Fruit fly (Drosophila melanogaster): ENCODE results near the gene Nup154.

The Nup154 gene

DNA sequence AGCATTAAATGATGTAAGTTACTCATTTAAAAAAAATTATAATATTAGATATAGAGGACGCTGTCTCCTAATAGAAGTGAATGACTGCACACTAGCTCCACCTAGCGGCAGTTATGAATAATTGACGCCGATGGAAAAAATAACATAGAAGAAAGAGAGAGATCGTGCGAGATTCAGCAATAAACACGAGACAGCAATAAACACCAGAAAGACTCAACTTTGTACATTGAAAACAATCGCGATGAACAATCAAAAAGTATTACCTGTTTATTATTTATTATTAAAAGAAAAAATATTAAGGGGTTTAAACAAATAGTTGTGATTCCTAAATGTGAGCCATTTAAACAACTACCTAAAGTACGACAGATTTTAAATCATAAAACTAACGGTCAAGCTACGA lies 18.5 kb upstream of the Nup154 start (continued):
- TF ChIP-seq pnt (GFP tag; optimal IDR thresholded peaks at IDR 0.05): no peak
- TF ChIP-seq CHES-1-like (GFP tag; optimal IDR thresholded peaks at IDR 0.05): no peak
- TF ChIP-seq NC2β (GFP tag; optimal IDR thresholded peaks at IDR 0.05): no peak
- no peak for TF ChIP-seq CG4617 (GFP tag; optimal IDR thresholded peaks at IDR 0.05; ENCODE audit: borderline replicate concordance)
- no peak for TF ChIP-seq Jarid2 (GFP tag; optimal IDR thresholded peaks at IDR 0.05)
- TF ChIP-seq Sox100B (GFP tag; optimal IDR thresholded peaks at IDR 0.05): peak; percentile 38
- TF ChIP-seq CG1603 (tag; optimal IDR thresholded peaks at IDR 0.05): no peak
- no peak for TF ChIP-seq Rx (GFP tag; IDR thresholded peaks at IDR 0.05)
- no peak for TF ChIP-seq pan (optimal IDR thresholded peaks at IDR 0.05)
- peak in 1 of 2 experiments; percentile 82 for TF ChIP-seq pan (GFP tag; optimal IDR thresholded peaks at IDR 0.05 in 1 of 2, IDR thresholded peaks at IDR 0.05 in 1 of 2)
- peak; percentile 30; the same call in 1 of the 3 replicates for TF ChIP-seq row (GFP tag; IDR thresholded peaks at IDR 0.05)
- no peak for TF ChIP-seq CG2202 (tag; optimal IDR thresholded peaks at IDR 0.05)
- TF ChIP-seq chif (GFP tag; optimal IDR thresholded peaks at IDR 0.05): no peak
- no peak for TF ChIP-seq Sox102F (GFP tag; optimal IDR thresholded peaks at IDR 0.05)
- TF ChIP-seq amos (GFP tag; IDR thresholded peaks at IDR 0.05; ENCODE audit: partially characterized antibody): no peak
- no peak for TF ChIP-seq CG16813 (GFP tag; IDR thresholded peaks at IDR 0.05; ENCODE audit: partially characterized antibody)
- no peak for TF ChIP-seq insv (GFP tag; optimal IDR thresholded peaks at IDR 0.05)
- no peak for TF ChIP-seq CG11723 (GFP tag; optimal IDR thresholded peaks at IDR 0.05)
- 0 out of 2 replicates have a peak, but pooled peaks have one; percentile 28 for TF ChIP-seq vvl (GFP tag; IDR thresholded peaks at IDR 0.05)
- no peak for TF ChIP-seq CG10147 (GFP tag; optimal IDR thresholded peaks at IDR 0.05)
- TF ChIP-seq CG8359 (GFP tag; optimal IDR thresholded peaks at IDR 0.05; ENCODE audit: borderline replicate concordance): no peak
- TF ChIP-seq HLH54F (GFP tag; optimal IDR thresholded peaks at IDR 0.05): no peak
- no peak for TF ChIP-seq slp2 (GFP tag; optimal IDR thresholded peaks at IDR 0.05)
- TF ChIP-seq PHDP (tag; optimal IDR thresholded peaks at IDR 0.05): no peak
- 0 out of 2 replicates have a peak, but pooled peaks have one; percentile 9 for TF ChIP-seq chm (GFP tag; IDR thresholded peaks at IDR 0.05)
- no peak for TF ChIP-seq CG4854 (GFP tag; optimal IDR thresholded peaks at IDR 0.05)
- TF ChIP-seq CG17829 (tag; optimal IDR thresholded peaks at IDR 0.05): peak; percentile 67
- no peak for TF ChIP-seq hb (GFP tag; IDR thresholded peaks at IDR 0.05; ENCODE audit: partially characterized antibody)
- TF ChIP-seq Atf6 (GFP tag; IDR thresholded peaks at IDR 0.05): peak; percentile 26; the same call in 1 of the 2 replicates
- no peak for TF ChIP-seq Tbp (GFP tag; optimal IDR thresholded peaks at IDR 0.05)
- TF ChIP-seq Atf3 (GFP tag; optimal IDR thresholded peaks at IDR 0.05): no peak
- no peak for TF ChIP-seq CG1832 (GFP tag; optimal IDR thresholded peaks at IDR 0.05)
- TF ChIP-seq CG10431 (GFP tag; optimal IDR thresholded peaks at IDR 0.05): no peak
- TF ChIP-seq CG31224 (GFP tag; IDR thresholded peaks at IDR 0.05): peak; percentile 25; the same call in 1 of the 2 replicates
- TF ChIP-seq CG12942 (GFP tag; optimal IDR thresholded peaks at IDR 0.05): no peak
- peak; percentile 68 for TF ChIP-seq CG34422 (GFP tag; IDR thresholded peaks at IDR 0.05)
- TF ChIP-seq bigmax (GFP tag; optimal IDR thresholded peaks at IDR 0.05): no peak
- TF ChIP-seq CG11247 (GFP tag; IDR thresholded peaks at IDR 0.05): no peak
- no peak for TF ChIP-seq btn (GFP tag; optimal IDR thresholded peaks at IDR 0.05)
- no peak for TF ChIP-seq CG10959 (GFP tag; IDR thresholded peaks at IDR 0.05)
- TF ChIP-seq jigr1 (GFP tag; IDR thresholded peaks at IDR 0.05): no peak
- TF ChIP-seq corto (GFP tag; optimal IDR thresholded peaks at IDR 0.05): no peak
- TF ChIP-seq CG13296 (GFP tag; optimal IDR thresholded peaks at IDR 0.05): no peak
- peak; percentile 61 for TF ChIP-seq CG17359 (tag; optimal IDR thresholded peaks at IDR 0.05)
- no peak for TF ChIP-seq Ssrp (tag; optimal IDR thresholded peaks at IDR 0.05)
- TF ChIP-seq CG17186 (GFP tag; optimal IDR thresholded peaks at IDR 0.05): no peak
- TF ChIP-seq CG18262 (tag; optimal IDR thresholded peaks at IDR 0.05): peak; percentile 69
- TF ChIP-seq abd-A (tag; optimal IDR thresholded peaks at IDR 0.05): no peak
- TF ChIP-seq CG5180 (GFP tag; optimal IDR thresholded peaks at IDR 0.05): peak; percentile 27
- TF ChIP-seq HHEX (GFP tag; optimal IDR thresholded peaks at IDR 0.05): peak; percentile 17
- no peak for TF ChIP-seq seq (GFP tag; IDR thresholded peaks at IDR 0.05)
